Fruit fly (Drosophila melanogaster): ENCODE data around the gene Trs33.

Trs33 gene

DNA sequence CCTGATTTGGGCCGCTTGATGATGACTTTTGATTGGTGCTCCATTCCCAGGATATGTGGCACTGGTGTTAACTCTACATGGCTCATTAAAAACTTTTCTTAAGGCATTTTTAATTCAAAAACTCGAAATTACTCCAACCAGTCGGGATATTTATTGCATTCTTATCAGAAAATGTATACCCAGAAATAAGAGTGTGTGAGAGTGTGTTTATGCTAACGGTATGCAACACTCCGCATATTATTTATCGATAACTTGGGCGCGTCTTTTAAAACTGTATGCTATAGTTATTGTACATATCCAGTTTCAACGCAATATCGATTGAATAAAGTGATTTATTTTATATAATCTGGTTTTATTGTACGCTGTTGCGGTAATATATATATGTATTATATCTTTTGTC lies 16.7 kb upstream of the Trs33 start, which contains the start of gene CG34404 (continued):
- no peak for TF ChIP-seq H2.0 (GFP tag; IDR thresholded peaks at IDR 0.05)
- TF ChIP-seq CkIIα-i1 (GFP tag; IDR thresholded peaks at IDR 0.05) = no peak
- no peak for TF ChIP-seq luna (GFP tag; optimal IDR thresholded peaks at IDR 0.05)
- TF ChIP-seq wor (GFP tag; IDR thresholded peaks at IDR 0.05) = no peak
- TF ChIP-seq Ravus (GFP tag; IDR thresholded peaks at IDR 0.05) = no peak
- no peak for TF ChIP-seq Antp (GFP tag; optimal IDR thresholded peaks at IDR 0.05)
- TF ChIP-seq Taf1 (GFP tag; IDR thresholded peaks at IDR 0.05) = no peak
- TF ChIP-seq CG30020 (tag; optimal IDR thresholded peaks at IDR 0.05) = no peak
- TF ChIP-seq Scr (GFP tag; IDR thresholded peaks at IDR 0.05; ENCODE audit: partially characterized antibody) = peak; percentile 54; the same call in 1 of the 2 replicates
- TF ChIP-seq ab (GFP tag; optimal IDR thresholded peaks at IDR 0.05) = no peak
- peak; percentile 73 for TF ChIP-seq Dref (GFP tag; IDR thresholded peaks at IDR 0.05)
- no peak for TF ChIP-seq TFAM (GFP tag; optimal IDR thresholded peaks at IDR 0.05)
- TF ChIP-seq B-H1 (GFP tag; IDR thresholded peaks at IDR 0.05) = no peak
- TF ChIP-seq run (tag; optimal IDR thresholded peaks at IDR 0.05) = no peak
- TF ChIP-seq danr (GFP tag; IDR thresholded peaks at IDR 0.05) = no peak
- TF ChIP-seq CG1832 (GFP tag; optimal IDR thresholded peaks at IDR 0.05) = no peak
- TF ChIP-seq CG14965 (GFP tag; optimal IDR thresholded peaks at IDR 0.05; ENCODE audit: borderline replicate concordance) = no peak
- TF ChIP-seq CG34376 (GFP tag; optimal IDR thresholded peaks at IDR 0.05) = no peak
- TF ChIP-seq Dip3 (GFP tag; optimal IDR thresholded peaks at IDR 0.05) = no peak
- TF ChIP-seq CG1529 (GFP tag; optimal IDR thresholded peaks at IDR 0.05) = no peak
- peak; percentile 42 for TF ChIP-seq CG14710 (tag; optimal IDR thresholded peaks at IDR 0.05)
- TF ChIP-seq Dll (GFP tag; IDR thresholded peaks at IDR 0.05; ENCODE audit: partially characterized antibody) = 0 out of 4 replicates have a peak, but pooled peaks have one; percentile 46
- no peak for TF ChIP-seq CG17802 (tag; optimal IDR thresholded peaks at IDR 0.05)
- peak; percentile 6 for TF ChIP-seq unpg (GFP tag; optimal IDR thresholded peaks at IDR 0.05)
- TF ChIP-seq usp (GFP tag; optimal IDR thresholded peaks at IDR 0.05) = no peak
- TF ChIP-seq CG11085 (GFP tag; IDR thresholded peaks at IDR 0.05) = no peak
- TF ChIP-seq caup (GFP tag; optimal IDR thresholded peaks at IDR 0.05; ENCODE audit: severe bottlenecking) = no peak
- peak in 1 of 2 experiments; percentile 36 for TF ChIP-seq crp (GFP tag; optimal IDR thresholded peaks at IDR 0.05)
- TF ChIP-seq yki (optimal IDR thresholded peaks at IDR 0.05) = no peak
- no peak for TF ChIP-seq CG15073 (GFP tag; optimal IDR thresholded peaks at IDR 0.05)
- TF ChIP-seq CG16813 (GFP tag; IDR thresholded peaks at IDR 0.05; ENCODE audit: partially characterized antibody) = 0 out of 3 replicates have a peak, but pooled peaks have one; percentile 26
- TF ChIP-seq Hand (GFP tag; optimal IDR thresholded peaks at IDR 0.05) = no peak
- no peak for TF ChIP-seq D19B (GFP tag; optimal IDR thresholded peaks at IDR 0.05)
- TF ChIP-seq hth (optimal IDR thresholded peaks at IDR 0.05) = no peak
- TF ChIP-seq CG8944 (GFP tag; optimal IDR thresholded peaks at IDR 0.05) = no peak
- no peak for TF ChIP-seq ara (GFP tag; IDR thresholded peaks at IDR 0.05)
- no peak for TF ChIP-seq CG33213 (GFP tag; optimal IDR thresholded peaks at IDR 0.05)
- no peak for TF ChIP-seq CG34422 (GFP tag; IDR thresholded peaks at IDR 0.05)
- TF ChIP-seq otp (GFP tag; IDR thresholded peaks at IDR 0.05) = no peak
- peak; percentile 61 to 96 for TF ChIP-seq insv (GFP tag; optimal IDR thresholded peaks at IDR 0.05)
- no peak for TF ChIP-seq peb (GFP tag; IDR thresholded peaks at IDR 0.05)
- TF ChIP-seq CG4820 (GFP tag; optimal IDR thresholded peaks at IDR 0.05) = no peak
- no peak for TF ChIP-seq lola (GFP tag; optimal IDR thresholded peaks at IDR 0.05)
- TF ChIP-seq CG4707 (GFP tag; optimal IDR thresholded peaks at IDR 0.05) = no peak
- no peak for TF ChIP-seq CHES-1-like (GFP tag; optimal IDR thresholded peaks at IDR 0.05)
- TF ChIP-seq CG9215 (GFP tag; IDR thresholded peaks at IDR 0.05) = no peak
- no peak for TF ChIP-seq CG12236 (GFP tag; optimal IDR thresholded peaks at IDR 0.05)
- no peak for TF ChIP-seq CG11504 (tag; optimal IDR thresholded peaks at IDR 0.05)
- no peak for TF ChIP-seq NfI (GFP tag; optimal IDR thresholded peaks at IDR 0.05)
- TF ChIP-seq klu (GFP tag; IDR thresholded peaks at IDR 0.05) = no peak
- TF ChIP-seq CG6854 (GFP tag; optimal IDR thresholded peaks at IDR 0.05) = no peak
- TF ChIP-seq nau (GFP tag; optimal IDR thresholded peaks at IDR 0.05) = no peak

Data from whole organism, embryonic.